Fruit fly (Drosophila melanogaster) whole organism, prepupa: ENCODE results near the gene TwdlF.

Experiments used
- Blimp-1 ChIP-seq: fragments of 200-800 bp; sonication (Bioruptor generic); optimal IDR thresholded peaks from 3 replicates; lab custom pipeline; 2017; ENCODE audit warnings: missing biosample characterization, missing genetic modification characterization, mild to moderate bottlenecking, moderate library complexity, missing genetic modification reagents
- CG10669 ChIP-seq: fragments of 200-800 bp; sonication (Bioruptor generic); optimal IDR thresholded peaks from 3 replicates; lab custom pipeline; 2018; ENCODE audit warnings: missing biosample characterization, mild to moderate bottlenecking, missing genetic modification characterization, moderate library complexity
- CG11762 ChIP-seq: fragments of 200-800 bp; sonication (Bioruptor generic); optimal IDR thresholded peaks from 3 replicates; lab custom pipeline; 2016; ENCODE audit warnings: missing biosample characterization, missing genetic modification characterization; ENCODE audit not compliant: insufficient read depth
- CG11902 ChIP-seq: fragments of 200-800 bp; sonication (Bioruptor generic); optimal IDR thresholded peaks from 3 replicates; lab custom pipeline; 2016; ENCODE audit warnings: missing biosample characterization, missing genetic modification characterization
- CG31627 ChIP-seq: fragments of 200-800 bp; sonication (Bioruptor generic); optimal IDR thresholded peaks from 3 replicates; lab custom pipeline; 2016; ENCODE audit warnings: missing biosample characterization, missing genetic modification characterization
- CG32006 ChIP-seq: fragments of 200-800 bp; sonication (Bioruptor generic); optimal IDR thresholded peaks from 3 replicates; lab custom pipeline; 2017; ENCODE audit warnings: missing biosample characterization, mild to moderate bottlenecking, missing genetic modification characterization
- CG34406 ChIP-seq: fragments of 200-800 bp; sonication (Bioruptor generic); optimal IDR thresholded peaks from 3 replicates; lab custom pipeline; 2016; ENCODE audit warnings: missing biosample characterization, missing genetic modification characterization
- CG4318 ChIP-seq: fragments of 200-800 bp; sonication (Bioruptor generic); optimal IDR thresholded peaks from 3 replicates; lab custom pipeline; 2017; ENCODE audit warnings: missing biosample characterization, mild to moderate bottlenecking, missing genetic modification characterization
- CG6276 ChIP-seq: fragments of 200-800 bp; sonication (Bioruptor generic); optimal IDR thresholded peaks from 2 replicates; lab custom pipeline; 2017; ENCODE audit warnings: missing biosample characterization, mild to moderate bottlenecking, missing genetic modification characterization
- CG6808 ChIP-seq: fragments of 200-800 bp; sonication (Bioruptor generic); optimal IDR thresholded peaks from 3 replicates; lab custom pipeline; 2017; ENCODE audit warnings: missing biosample characterization, missing genetic modification characterization, mild to moderate bottlenecking, moderate library complexity, missing genetic modification reagents
- CG7368 ChIP-seq: fragments of 200-800 bp; sonication (Bioruptor generic); optimal IDR thresholded peaks from 3 replicates; lab custom pipeline; 2016; ENCODE audit warnings: missing biosample characterization, missing genetic modification characterization
- CG8119 ChIP-seq: fragments of 200-800 bp; sonication (Bioruptor generic); IDR thresholded peaks from 3 replicates; pipeline ENCODE4 v1.3.6; 2022; ENCODE audit warnings: missing biosample characterization, missing genetic modification characterization
- CG8319 ChIP-seq: fragments of 200-800 bp; sonication (Bioruptor generic); optimal IDR thresholded peaks from 3 replicates; lab custom pipeline; 2016; ENCODE audit warnings: missing biosample characterization, missing genetic modification characterization
- CG8632 ChIP-seq: fragments of 200-800 bp; sonication (Bioruptor generic); optimal IDR thresholded peaks from 3 replicates; lab custom pipeline; 2016; ENCODE audit warnings: missing biosample characterization, missing genetic modification characterization
- Eip75B ChIP-seq: fragments of 200-800 bp; sonication (Bioruptor generic); optimal IDR thresholded peaks from 3 replicates; lab custom pipeline; 2016; ENCODE audit warnings: missing biosample characterization, missing genetic modification characterization
- Eip78C ChIP-seq: fragments of 200-800 bp; sonication (Bioruptor generic); peaks from one replicate; lab custom pipeline; 2016; ENCODE audit warnings: missing biosample characterization, missing genetic modification characterization
- Ets96B ChIP-seq: fragments of 200-800 bp; optimal IDR thresholded peaks from 2 replicates; lab custom pipeline; 2019; ENCODE audit warnings: missing biosample characterization, mild to moderate bottlenecking, missing genetic modification characterization, moderate library complexity
- Hr38 ChIP-seq: sonication (Bioruptor generic); optimal IDR thresholded peaks from 2 replicates; lab custom pipeline; 2016; ENCODE audit warnings: missing biosample characterization, missing genetic modification characterization
- Hr39 ChIP-seq: fragments of 200-800 bp; sonication (Bioruptor generic); optimal IDR thresholded peaks from 2 replicates; lab custom pipeline; 2016; ENCODE audit warnings: missing biosample characterization, missing genetic modification characterization
- Hr4 ChIP-seq: fragments of 200-800 bp; sonication (Bioruptor generic); optimal IDR thresholded peaks from 3 replicates; lab custom pipeline; 2016; ENCODE audit warnings: missing biosample characterization, missing genetic modification characterization
- Lpt ChIP-seq: fragments of 200-800 bp; sonication (Bioruptor generic); optimal IDR thresholded peaks from 3 replicates; lab custom pipeline; 2016; ENCODE audit warnings: missing biosample characterization, missing genetic modification characterization
- OdsH ChIP-seq: fragments of 200-800 bp; sonication (Bioruptor generic); optimal IDR thresholded peaks from 3 replicates; lab custom pipeline; 2016; ENCODE audit warnings: missing biosample characterization, missing genetic modification characterization
- Smox ChIP-seq: fragments of 200-800 bp; sonication (Bioruptor generic); optimal IDR thresholded peaks from 3 replicates; lab custom pipeline; 2016; ENCODE audit warnings: missing biosample characterization, missing genetic modification characterization
- Sox15 ChIP-seq: fragments of 200-800 bp; sonication (Bioruptor generic); optimal IDR thresholded peaks from 3 replicates; lab custom pipeline; 2016; ENCODE audit warnings: missing biosample characterization, missing genetic modification characterization
- achi ChIP-seq: fragments of 200-800 bp; sonication (Bioruptor generic); optimal IDR thresholded peaks from 3 replicates; lab custom pipeline; 2016; ENCODE audit warnings: missing biosample characterization, missing genetic modification characterization
- acj6 ChIP-seq: fragments of 200-800 bp; sonication (Bioruptor generic); optimal IDR thresholded peaks from 3 replicates; lab custom pipeline; 2016; ENCODE audit warnings: missing biosample characterization, missing genetic modification characterization
- dac ChIP-seq: fragments of 200-800 bp; sonication (Bioruptor generic); optimal IDR thresholded peaks from 2 replicates; lab custom pipeline; 2017; ENCODE audit warnings: missing biosample characterization, mild to moderate bottlenecking, missing genetic modification characterization
- dsx ChIP-seq: fragments of 200-800 bp; optimal IDR thresholded peaks from 3 replicates; lab custom pipeline; 2019; ENCODE audit warnings: missing biosample characterization, mild to moderate bottlenecking, missing genetic modification characterization, moderate library complexity; ENCODE audit not compliant: poor library complexity, severe bottlenecking
- eg ChIP-seq: fragments of 200-800 bp; sonication (Bioruptor generic); IDR thresholded peaks from 3 replicates; pipeline ENCODE4 v1.3.6; 2022; ENCODE audit warnings: missing biosample characterization, missing genetic modification characterization
- fd59A ChIP-seq: fragments of 200-800 bp; sonication (Bioruptor generic); optimal IDR thresholded peaks from 2 replicates; lab custom pipeline; 2017; ENCODE audit warnings: missing biosample characterization, mild to moderate bottlenecking, missing genetic modification characterization, missing genetic modification reagents
- fd85E ChIP-seq: fragments of 200-800 bp; sonication (Bioruptor generic); optimal IDR thresholded peaks from 3 replicates; lab custom pipeline; 2016; ENCODE audit warnings: missing biosample characterization, missing genetic modification characterization
- fkh ChIP-seq: fragments of 200-800 bp; sonication (Bioruptor generic); optimal IDR thresholded peaks from 3 replicates; lab custom pipeline; 2017; ENCODE audit warnings: missing biosample characterization, mild to moderate bottlenecking, missing genetic modification characterization, moderate library complexity
- salr ChIP-seq, 2 experiments: fragments of 200-800 bp; sonication (Bioruptor generic); optimal IDR thresholded peaks; 3 replicates each; lab custom pipeline; 2016 to 2018; ENCODE audit warnings: missing biosample characterization in 2 of 2, missing genetic modification characterization in 2 of 2, mild to moderate bottlenecking in 1 of 2
- spab ChIP-seq: fragments of 200-800 bp; sonication (Bioruptor generic); optimal IDR thresholded peaks from 2 replicates; lab custom pipeline; 2017; ENCODE audit warnings: missing biosample characterization, mild to moderate bottlenecking, missing genetic modification characterization, missing genetic modification reagents
- ss ChIP-seq, 2 experiments: fragments of 200-800 bp; sonication (Bioruptor generic); optimal IDR thresholded peaks; 2 replicates in 1 of 2; 3 replicates in 1 of 2; lab custom pipeline; 2017 to 2018; ENCODE audit warnings: mild to moderate bottlenecking in 2 of 2, missing biosample characterization in 2 of 2, missing genetic modification characterization in 2 of 2, moderate library complexity in 1 of 2
- svp ChIP-seq: fragments of 200-800 bp; sonication (Bioruptor generic); peaks from one replicate; lab custom pipeline; 2016; ENCODE audit warnings: missing biosample characterization, missing genetic modification characterization
- vri ChIP-seq: fragments of 200-800 bp; sonication (Bioruptor generic); optimal IDR thresholded peaks from 3 replicates; lab custom pipeline; 2016; ENCODE audit warnings: missing biosample characterization, mild to moderate bottlenecking, missing genetic modification characterization

TwdlF gene

dm6 chr3R:4280062-4280461 is 33.2 kb downstream of the TwdlF start, which contains the start of gene cpx:
cpx (plus strand) TSS chr3R:4280221.
- TF ChIP-seq CG8319 (no peak), achi (GFP tag; lab: Kevin White, UChicago) (peak; percentile 71), Hr38 (GFP tag; lab: Kevin White, UChicago) (no peak)
- TF ChIP-seq, all 60 proteins: peak for 1

DNA sequence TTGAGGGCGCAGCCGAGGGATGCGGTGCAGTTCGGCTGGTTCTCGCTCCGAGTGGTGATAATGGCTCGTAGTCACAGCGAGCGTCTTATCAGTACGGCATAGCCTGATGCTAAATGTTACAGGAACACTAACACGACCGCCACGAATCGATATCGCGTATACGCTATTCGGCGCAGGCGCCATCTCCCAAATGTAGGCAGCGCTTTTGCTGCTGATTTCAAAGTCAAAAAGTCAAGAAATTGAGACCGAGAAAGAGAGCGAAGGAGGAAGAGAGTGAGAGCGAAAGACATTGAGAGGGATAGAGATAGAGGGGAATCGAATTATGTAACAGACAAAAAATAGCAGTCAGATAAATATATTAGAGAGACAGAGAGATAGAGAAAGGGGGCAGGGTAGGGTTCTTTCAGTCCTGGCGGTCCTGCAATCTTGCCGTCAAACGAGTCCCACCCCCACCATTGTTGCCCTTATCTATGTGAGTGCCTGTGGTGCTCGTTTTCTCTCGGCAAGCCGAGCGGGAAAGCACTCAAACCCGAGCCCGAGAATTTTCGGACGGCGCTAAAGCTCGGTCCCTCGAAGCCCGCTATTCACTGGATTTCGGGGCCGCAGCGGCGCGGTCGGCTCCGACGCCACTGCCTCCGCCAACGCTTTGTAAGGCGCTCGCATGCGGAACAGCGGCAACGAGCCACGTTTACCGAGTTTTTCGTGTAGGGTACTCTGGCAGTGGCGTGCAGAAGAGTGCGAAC is 34.5 kb downstream of the TwdlF start:
- TF ChIP-seq svp (GFP tag; lab: Kevin White, UChicago) (peak; percentile 77), eg (GFP tag; lab: Robert Waterston, UW) (0 out of 3 replicates have a peak, but pooled peaks have one; percentile 8), Eip78C (peak; percentile 39), Hr4 (GFP tag; lab: Kevin White, UChicago) (no peak), vri (GFP tag; lab: Kevin White, UChicago) (peak; percentile 21), acj6 (GFP tag; lab: Kevin White, UChicago) (no peak)

dm6 chr3R:4282207-4282606 is 35.4 kb downstream of the TwdlF start:
- TF ChIP-seq CG11762 (GFP tag; lab: Kevin White, UChicago) (no peak), CG7368 (GFP tag; lab: Kevin White, UChicago) (no peak), Lpt (GFP tag; lab: Kevin White, UChicago) (no peak), CG10669 (no peak), fd85E (GFP tag; lab: Kevin White, UChicago) (no peak), fkh (no peak), OdsH (GFP tag; lab: Kevin White, UChicago) (no peak), Eip78C (no peak), CG32006 (no peak), dac (GFP tag; lab: Kevin White, UChicago) (no peak), CG11902 (GFP tag; lab: Kevin White, UChicago) (no peak), Ets96B (tag; lab: Kevin White, UChicago) (no peak)

DNA sequence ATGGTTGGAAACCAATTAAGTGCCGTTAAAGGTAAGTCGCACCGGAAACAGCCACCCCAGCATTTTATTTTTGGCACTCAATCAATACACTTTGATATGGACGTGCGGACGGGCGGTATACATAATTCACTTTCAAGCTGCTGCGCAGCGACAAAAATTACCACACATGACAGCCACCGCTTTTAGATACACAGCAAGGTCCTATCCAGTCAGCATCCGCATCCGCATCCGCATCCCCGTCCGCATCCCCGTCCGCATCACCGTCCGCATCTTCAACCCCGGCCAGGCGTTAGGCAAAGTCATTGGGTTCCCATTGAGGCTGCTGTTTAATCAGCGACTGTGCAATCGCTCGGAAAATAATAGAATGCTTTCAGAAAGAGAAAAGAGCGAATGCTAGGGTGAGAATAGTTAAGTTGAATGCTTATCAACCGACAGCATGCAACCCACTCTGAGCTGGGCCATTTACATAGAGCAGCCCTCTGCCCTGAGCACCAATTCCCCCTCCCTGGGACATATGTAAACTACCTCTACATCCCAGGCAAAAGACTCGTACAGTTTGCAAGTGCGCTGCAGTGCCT is 37.6 kb downstream of the TwdlF start:
- TF ChIP-seq Eip75B (GFP tag; lab: Kevin White, UChicago) (no peak), CG11902 (GFP tag; lab: Kevin White, UChicago) (no peak), Hr39 (no peak), salr (GFP tag; optimal IDR thresholded peaks at IDR 0.05; lab: Kevin White, UChicago) (no peak), Smox (GFP tag; lab: Kevin White, UChicago) (no peak)

DNA sequence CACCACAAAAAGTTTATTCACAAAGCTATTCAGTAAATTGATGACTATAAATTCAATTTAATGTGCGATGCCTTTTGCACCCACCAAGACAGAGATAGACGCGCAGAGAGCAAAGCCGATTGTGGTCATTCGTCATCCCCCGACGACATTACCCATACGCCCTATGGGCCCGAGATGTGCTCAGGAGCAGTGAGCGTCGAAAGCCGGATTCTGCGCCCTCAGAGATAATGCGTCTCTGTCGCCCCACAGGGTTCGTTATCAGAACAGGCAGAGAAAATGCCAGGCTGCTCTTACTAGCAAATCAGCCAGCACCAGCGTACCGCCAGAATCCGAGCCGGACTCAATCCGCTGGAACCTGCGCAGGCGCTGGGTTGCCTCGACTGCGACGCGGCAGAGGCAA is 44.5 kb downstream of the TwdlF start:
- TF ChIP-seq CG6808, result peak; percentile 25
- no peak for TF ChIP-seq dsx (GFP tag; lab: Kevin White, UChicago)
- TF ChIP-seq Eip78C, result peak; percentile 30
- TF ChIP-seq CG34406 (GFP tag; lab: Kevin White, UChicago), result no peak
- no peak for TF ChIP-seq CG6276 (GFP tag; lab: Kevin White, UChicago)
- TF ChIP-seq CG8319, result no peak
- no peak for TF ChIP-seq CG31627 (GFP tag; lab: Kevin White, UChicago)
- TF ChIP-seq svp (GFP tag; lab: Kevin White, UChicago), result peak; percentile 88

DNA sequence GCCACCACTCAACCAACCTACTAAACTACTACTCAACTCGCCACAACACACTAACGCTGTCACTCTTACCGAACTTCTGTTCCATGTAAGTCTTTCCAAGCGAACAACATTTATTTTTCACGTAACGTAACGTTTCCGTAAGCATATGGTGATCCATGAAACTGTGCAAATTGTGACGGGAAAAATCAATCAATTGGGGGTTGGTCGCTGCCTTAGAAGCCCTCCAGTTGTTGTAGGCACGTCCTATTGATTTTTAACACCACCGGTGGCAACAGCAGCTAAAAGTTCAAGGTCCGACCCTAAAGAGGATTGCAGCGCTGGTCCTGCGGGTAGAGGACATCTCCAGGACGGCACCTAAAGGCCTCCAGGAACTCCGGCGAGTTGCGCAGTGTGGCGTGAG is 45.4 kb downstream of the TwdlF start:
- TF ChIP-seq fd59A (no peak), salr (GFP tag; optimal IDR thresholded peaks at IDR 0.05; lab: Kevin White, UChicago) (no peak), CG8632 (GFP tag; lab: Kevin White, UChicago) (no peak), achi (GFP tag; lab: Kevin White, UChicago) (no peak), Blimp-1 (GFP tag; lab: Kevin White, UChicago) (no peak), Hr38 (GFP tag; lab: Kevin White, UChicago) (no peak), spab (GFP tag; lab: Kevin White, UChicago) (no peak), CG11902 (GFP tag; lab: Kevin White, UChicago) (no peak), CG4318 (GFP tag; lab: Kevin White, UChicago) (no peak), CG8119 (GFP tag; lab: Robert Waterston, UW) (no peak), CG8319 (no peak), Sox15 (GFP tag; lab: Kevin White, UChicago) (no peak), OdsH (GFP tag; lab: Kevin White, UChicago) (no peak), ss (GFP tag; optimal IDR thresholded peaks at IDR 0.05; lab: Kevin White, UChicago) (no peak)
